Worm (Caenorhabditis elegans): ENCODE results near the gene F22E5.2.
"Not testable (repeated sequence)": the region's sequence is repeated elsewhere in the genome, so short reads cannot be mapped to it uniquely, and the experiment has no call there.

- not testable (repeated sequence) for TF ChIP-seq elt-1 (tag; optimal IDR thresholded peaks at IDR 0.05); ceh-16 (tag; optimal IDR thresholded peaks at IDR 0.05); nhr-76 (tag; optimal IDR thresholded peaks at IDR 0.05); nhr-77 (tag; optimal IDR thresholded peaks at IDR 0.05); mdl-1 (tag; optimal IDR thresholded peaks at IDR 0.05); ztf-11 (tag; optimal IDR thresholded peaks at IDR 0.05); pha-4 (tag; optimal IDR thresholded peaks at IDR 0.05); elt-3 (tag; optimal IDR thresholded peaks at IDR 0.05); unc-62 (GFP tag; optimal IDR thresholded peaks at IDR 0.05); R02D3.7 (tag; optimal IDR thresholded peaks at IDR 0.05)
Measured at ce11 chrII:2616634-2617033, 48.5 kb upstream of the F22E5.2 start, which contains the start of gene msrp-5.
